Worm (Caenorhabditis elegans) whole organism, late embryonic: Measurements from ENCODE around the gene idpp-7.
A peak's percentile ranks its signal among the peaks of the same experiment; 100 is the strongest.

Source experiments
- C38D4.7 ChIP-seq: fragments of 200-800 bp; sonication (Bioruptor generic); optimal IDR thresholded peaks from 2 replicates; lab custom pipeline; 2018; ENCODE audit warnings: mild to moderate bottlenecking, missing genetic modification characterization, moderate library complexity, missing compliant biosample characterization
- F13H6.1 ChIP-seq: sonication (generic microtip); optimal IDR thresholded peaks from 2 replicates; lab custom pipeline; 2016; ENCODE audit warnings: missing genetic modification characterization, missing compliant biosample characterization
- K02D7.2 ChIP-seq: sonication (generic microtip); optimal IDR thresholded peaks from 2 replicates; lab custom pipeline; 2017; ENCODE audit warnings: mild to moderate bottlenecking, missing genetic modification characterization, missing compliant biosample characterization
- ceh-14 ChIP-seq: sonication (generic microtip); optimal IDR thresholded peaks from 2 replicates; lab custom pipeline; 2016; ENCODE audit warnings: missing genotype, missing genetic modification characterization, missing compliant biosample characterization
- ceh-2 ChIP-seq: sonication (generic microtip); optimal IDR thresholded peaks from 2 replicates; lab custom pipeline; 2016; ENCODE audit warnings: missing genotype, missing genetic modification characterization, missing compliant biosample characterization
- ceh-22 ChIP-seq: sonication (generic microtip); optimal IDR thresholded peaks from 2 replicates; lab custom pipeline; 2017; ENCODE audit warnings: missing biosample characterization, missing genetic modification characterization
- ceh-24 ChIP-seq: sonication (generic microtip); optimal IDR thresholded peaks from 2 replicates; lab custom pipeline; 2016; ENCODE audit warnings: mild to moderate bottlenecking, missing genetic modification characterization, missing compliant biosample characterization
- ceh-48 ChIP-seq: sonication (generic microtip); optimal IDR thresholded peaks from 2 replicates; lab custom pipeline; 2016; ENCODE audit warnings: missing genetic modification characterization, inconsistent platforms, missing compliant biosample characterization
- ceh-9 ChIP-seq: sonication (generic microtip); optimal IDR thresholded peaks from 2 replicates; lab custom pipeline; 2016; ENCODE audit warnings: mild to moderate bottlenecking, missing genetic modification characterization, inconsistent platforms, missing compliant biosample characterization
- dve-1 ChIP-seq: sonication (generic microtip); optimal IDR thresholded peaks from 2 replicates; lab custom pipeline; 2017; ENCODE audit warnings: antibody characterized with exemption, mild to moderate bottlenecking, missing genetic modification characterization, missing compliant biosample characterization
- elt-2 ChIP-seq: sonication (generic microtip); optimal IDR thresholded peaks from 2 replicates; lab custom pipeline; 2016; ENCODE audit warnings: missing genetic modification reagents, missing genetic modification characterization, missing compliant biosample characterization
- fkh-10 ChIP-seq: fragments of 150-350 bp; optimal IDR thresholded peaks from 2 replicates; lab custom pipeline; 2014; ENCODE audit warnings: missing biosample characterization, missing genetic modification reagents, missing genetic modification characterization
- hlh-15 ChIP-seq: sonication (generic microtip); optimal IDR thresholded peaks from 2 replicates; lab custom pipeline; 2016; ENCODE audit warnings: missing genetic modification characterization, missing compliant biosample characterization
- hlh-30 ChIP-seq: sonication (generic microtip); optimal IDR thresholded peaks from 2 replicates; lab custom pipeline; 2017; ENCODE audit warnings: antibody characterized with exemption, missing genetic modification characterization, missing compliant biosample characterization; ENCODE audit not compliant: insufficient read depth
- nfya-1 ChIP-seq: sonication (generic microtip); optimal IDR thresholded peaks from 2 replicates; lab custom pipeline; 2017; ENCODE audit warnings: missing genetic modification characterization, mild to moderate bottlenecking, missing compliant biosample characterization, antibody characterized with exemption, moderate library complexity
- npax-4 ChIP-seq: sonication (generic microtip); optimal IDR thresholded peaks from 2 replicates; lab custom pipeline; 2016; ENCODE audit warnings: missing genetic modification characterization, missing compliant biosample characterization
- odd-2 ChIP-seq: sonication (generic microtip); optimal IDR thresholded peaks from 2 replicates; lab custom pipeline; 2017; ENCODE audit warnings: antibody characterized with exemption, mild to moderate bottlenecking, missing genetic modification characterization, missing compliant biosample characterization
- pag-3 ChIP-seq: sonication (generic microtip); optimal IDR thresholded peaks from 2 replicates; lab custom pipeline; 2016; ENCODE audit warnings: missing compliant biosample characterization, missing genetic modification characterization, borderline replicate concordance
- pat-9 ChIP-seq: fragments of 200-800 bp; sonication (Bioruptor generic); optimal IDR thresholded peaks from 2 replicates; lab custom pipeline; 2018; ENCODE audit warnings: mild to moderate bottlenecking, missing genetic modification characterization, moderate library complexity, missing compliant biosample characterization
- pha-2 ChIP-seq: sonication (generic microtip); optimal IDR thresholded peaks from 2 replicates; lab custom pipeline; 2017; ENCODE audit warnings: mild to moderate bottlenecking, missing genetic modification characterization, missing compliant biosample characterization
- pha-4 ChIP-seq: fragments of 150-350 bp; optimal IDR thresholded peaks from 2 replicates; lab custom pipeline; 2018; ENCODE audit warnings: missing biosample characterization, missing genetic modification reagents, missing genetic modification characterization
- sdc-2 ChIP-seq: sonication (generic microtip); optimal IDR thresholded peaks from 2 replicates; lab custom pipeline; 2016; ENCODE audit warnings: missing genotype, missing genetic modification characterization, missing compliant biosample characterization
- tbx-7 ChIP-seq: sonication (generic microtip); optimal IDR thresholded peaks from 2 replicates; lab custom pipeline; 2016; ENCODE audit warnings: missing genotype, missing genetic modification characterization, missing compliant biosample characterization
- unc-42 ChIP-seq: sonication (generic microtip); optimal IDR thresholded peaks from 2 replicates; lab custom pipeline; 2016; ENCODE audit warnings: missing genotype, missing genetic modification characterization, missing compliant biosample characterization
- unc-55 ChIP-seq: sonication (generic microtip); optimal IDR thresholded peaks from 2 replicates; lab custom pipeline; 2017; ENCODE audit warnings: missing biosample characterization, missing genetic modification reagents, missing genetic modification characterization
- ztf-16 ChIP-seq: sonication (generic microtip); optimal IDR thresholded peaks from 2 replicates; lab custom pipeline; 2017; ENCODE audit warnings: missing genetic modification characterization, missing compliant biosample characterization

idpp-7 gene

DNA sequence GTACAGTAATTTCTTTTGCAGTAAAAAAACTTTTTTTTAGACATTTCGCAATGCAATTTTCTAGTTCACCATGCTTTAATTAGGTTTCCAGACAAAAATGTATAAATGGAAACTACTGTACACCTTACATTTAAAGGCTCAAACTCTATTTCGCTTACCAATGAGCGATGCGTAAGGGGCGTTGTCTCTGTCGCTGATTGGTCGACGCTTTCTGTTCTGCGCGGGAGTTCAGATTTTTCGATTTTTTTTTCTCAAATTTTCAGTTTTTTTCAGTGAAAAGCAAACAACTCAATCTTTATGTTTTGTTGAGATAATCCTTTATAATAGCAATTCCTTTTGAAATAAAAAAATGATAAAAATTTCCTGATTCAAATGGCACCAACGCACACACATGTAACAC is 34.4 kb downstream of the idpp-7 start:
- TF ChIP-seq nfya-1 (tag; lab: Kevin White, UChicago) (peak; percentile 60), pha-4 (tag; lab: Kevin White, UChicago) (no peak)

DNA sequence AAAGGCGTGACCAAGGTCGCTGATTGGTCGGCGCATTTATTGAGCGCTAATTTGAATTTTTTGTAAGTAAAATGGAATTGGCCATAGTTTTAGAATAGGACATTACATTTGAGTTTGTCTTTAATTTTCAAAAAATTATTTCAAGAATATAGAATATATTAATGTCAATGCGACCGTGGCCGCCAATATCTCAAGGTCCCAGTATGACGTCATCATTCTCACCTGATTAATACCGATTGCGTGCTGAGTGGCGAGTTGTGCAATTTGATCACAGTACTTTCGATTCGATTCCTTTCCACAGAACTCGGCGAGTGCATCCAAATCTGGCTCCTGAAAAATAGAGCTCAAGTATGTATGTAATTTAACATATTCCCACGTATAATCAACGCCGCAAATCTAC is 35.9 kb downstream of the idpp-7 start:
- TF ChIP-seq dve-1 (tag; lab: Kevin White, UChicago) (no peak), nfya-1 (tag; lab: Kevin White, UChicago) (peak; percentile 69), sdc-2 (tag; lab: Kevin White, UChicago) (no peak), pha-2 (tag; lab: Kevin White, UChicago) (no peak), tbx-7 (tag; lab: Kevin White, UChicago) (no peak), fkh-10 (GFP tag; lab: Kevin White, UChicago) (no peak), ztf-16 (no peak), pag-3 (tag; lab: Kevin White, UChicago) (no peak)
- TF ChIP-seq, all 69 proteins: peak for 1

DNA sequence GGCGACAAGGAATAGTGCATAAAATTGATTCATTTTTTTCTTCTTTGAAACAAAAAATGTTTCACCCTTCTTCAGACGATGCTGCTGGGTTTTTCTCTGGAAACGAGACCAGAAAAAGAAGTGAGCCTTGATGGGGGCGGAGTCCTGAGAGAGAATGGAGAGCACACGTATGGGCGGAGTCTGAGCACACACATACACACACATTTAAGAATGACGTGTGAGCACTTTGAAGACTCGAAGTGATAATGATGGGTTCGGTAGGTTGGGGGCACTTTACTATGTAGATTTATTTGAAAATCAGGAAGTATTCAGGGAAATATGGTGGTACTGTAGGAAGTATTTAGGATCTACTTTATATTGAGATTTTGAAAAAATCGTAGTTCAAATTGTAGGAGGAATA is 37.7 kb downstream of the idpp-7 start, which contains the start of gene flp-9:
TSS of gene flp-9 (minus strand) at position 101 of the 400 bp plus-strand sequence.
- TF ChIP-seq hlh-15 (tag; lab: Kevin White, UChicago) (no peak), hlh-30 (no peak), pag-3 (tag; lab: Kevin White, UChicago) (no peak), elt-2 (tag; lab: Kevin White, UChicago) (no peak), unc-55 (GFP tag; lab: Kevin White, UChicago) (no peak), F13H6.1 (tag; lab: Kevin White, UChicago) (no peak), ceh-22 (no peak), ceh-24 (tag; lab: Kevin White, UChicago) (no peak), ceh-48 (tag; lab: Kevin White, UChicago) (no peak), sdc-2 (tag; lab: Kevin White, UChicago) (no peak)
- TF ChIP-seq, all 69 proteins: peak for 0

DNA sequence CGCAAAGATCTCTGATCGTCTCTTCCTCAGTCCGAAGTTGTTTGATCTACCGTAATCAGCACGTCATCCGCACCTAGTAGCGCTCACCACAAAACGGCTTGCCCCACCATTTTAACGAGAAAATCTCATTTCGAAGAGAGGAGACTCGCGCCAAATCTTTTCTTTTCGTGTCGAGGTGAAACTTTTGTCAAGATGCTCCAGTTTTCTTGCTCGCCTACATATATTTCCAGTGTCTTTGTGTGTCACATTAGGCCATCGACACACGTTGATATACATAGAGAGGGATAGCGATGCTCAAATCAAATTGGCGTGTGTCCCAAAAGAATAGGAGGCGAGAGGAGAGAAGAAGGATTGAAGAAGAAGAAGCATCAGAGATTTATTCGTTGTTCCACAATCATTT is 43.0 kb downstream of the idpp-7 start:
- TF ChIP-seq ceh-22 (no peak), ceh-14 (no peak), C38D4.7 (GFP tag; lab: Kevin White, UChicago) (no peak), sdc-2 (tag; lab: Kevin White, UChicago) (no peak), K02D7.2 (no peak), unc-42 (tag; lab: Kevin White, UChicago) (peak; percentile 90), npax-4 (tag; lab: Kevin White, UChicago) (no peak), odd-2 (tag; lab: Kevin White, UChicago) (no peak), ceh-9 (tag; lab: Kevin White, UChicago) (no peak)

DNA sequence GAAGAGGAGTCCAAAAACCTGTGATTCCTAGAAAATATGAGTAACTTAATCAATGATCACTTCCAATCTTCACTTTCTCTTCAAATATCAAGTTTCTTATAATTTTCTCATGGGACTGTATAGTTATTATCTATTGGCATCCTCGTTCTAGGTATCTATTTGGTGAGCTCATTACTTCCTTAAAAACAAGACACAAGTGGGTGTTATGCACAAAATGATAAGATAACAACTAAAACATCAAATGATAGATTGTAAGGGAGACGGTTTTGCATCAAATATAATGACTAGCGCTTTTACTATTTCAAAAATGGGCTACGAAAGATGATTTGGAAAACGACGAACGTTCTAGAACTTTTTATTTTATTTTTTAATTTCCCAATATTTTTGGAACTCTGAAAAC is 45.3 kb downstream of the idpp-7 start, which contains the start of gene ZK897.10:
TSS of gene ZK897.10 (plus strand) at position 285 of the 400 bp plus-strand sequence.
- TF ChIP-seq ceh-2 (tag; lab: Kevin White, UChicago) (no peak), pat-9 (tag; lab: Kevin White, UChicago) (no peak), nfya-1 (tag; lab: Kevin White, UChicago) (no peak), elt-2 (tag; lab: Kevin White, UChicago) (peak; percentile 86)
